Worm (Caenorhabditis elegans) whole organism, midembryonic: ENCODE data around the gene C16A3.6.

ENCODE experiments used
- T22C8.4 ChIP-seq: fragments of 200-800 bp; sonication (Bioruptor generic); IDR thresholded peaks from 2 replicates; pipeline ENCODE4 v1.3.6; 2022; ENCODE audit warnings: missing genetic modification characterization, missing compliant biosample characterization
- med-1 ChIP-seq: sonication (generic microtip); optimal IDR thresholded peaks from 2 replicates; lab custom pipeline; 2017; ENCODE audit warnings: missing genetic modification characterization, mild to moderate bottlenecking, missing compliant biosample characterization, antibody characterized with exemption, missing genetic modification reagents; ENCODE audit not compliant: insufficient read depth
- tab-1 ChIP-seq: fragments of 200-800 bp; sonication (Bioruptor generic); IDR thresholded peaks from 2 replicates; pipeline ENCODE4 v1.3.6; 2022; ENCODE audit warnings: missing genetic modification characterization, missing compliant biosample characterization

DNA sequence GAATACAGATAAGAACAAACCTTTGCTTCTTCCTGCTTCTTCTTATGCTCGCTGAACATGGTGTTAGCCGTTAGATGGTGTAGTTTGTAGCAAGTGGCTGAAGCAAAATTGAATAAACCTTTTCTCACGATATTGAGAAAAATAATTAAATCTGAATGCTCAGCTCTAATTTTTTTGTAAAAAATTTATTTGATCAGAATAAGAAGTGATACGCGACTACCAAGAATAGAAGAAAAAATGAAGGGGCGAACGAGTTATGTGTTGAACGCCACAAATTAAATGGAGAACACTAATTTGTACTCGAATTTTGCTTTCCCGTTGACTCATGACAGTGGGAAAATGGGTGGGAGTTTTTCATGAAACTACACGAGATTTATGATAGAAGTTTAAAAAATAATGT lies 35.8 kb upstream of the C16A3.6 start, which contains the start of gene C56G2.9:
- TF ChIP-seq tab-1 (GFP tag; lab: Robert Waterston, UW) (no peak), T22C8.4 (GFP tag; lab: Robert Waterston, UW) (no peak), med-1 (no peak)
